Fruit fly (Drosophila melanogaster) whole organism, embryonic: ENCODE data around the gene CG31249.

Source experiments
- Antp ChIP-seq: fragments of 200-800 bp; sonication (Bioruptor generic); optimal IDR thresholded peaks from 3 replicates; lab custom pipeline; 2016; ENCODE audit warnings: missing biosample characterization, missing genetic modification characterization
- CG10543 ChIP-seq: fragments of 200-800 bp; sonication (Bioruptor generic); optimal IDR thresholded peaks from 3 replicates; lab custom pipeline; 2017; ENCODE audit warnings: missing biosample characterization, mild to moderate bottlenecking, missing genetic modification characterization, moderate library complexity
- CG11456 ChIP-seq: fragments of 200-800 bp; sonication (Bioruptor generic); IDR thresholded peaks from 3 replicates; pipeline ENCODE4 v1.3.6; 2022; ENCODE audit warnings: missing biosample characterization, missing genetic modification characterization
- CG12155 ChIP-seq: fragments of 200-800 bp; sonication (Bioruptor generic); optimal IDR thresholded peaks from 3 replicates; lab custom pipeline; 2016; ENCODE audit warnings: missing biosample characterization, missing genetic modification characterization
- CG12391 ChIP-seq: fragments of 200-800 bp; sonication (Bioruptor generic); optimal IDR thresholded peaks from 3 replicates; lab custom pipeline; 2018; ENCODE audit warnings: missing biosample characterization, mild to moderate bottlenecking, missing genetic modification characterization, moderate library complexity
- CG12659 ChIP-seq: fragments of 200-800 bp; sonication (Bioruptor generic); optimal IDR thresholded peaks from 3 replicates; lab custom pipeline; 2017; ENCODE audit warnings: mild to moderate bottlenecking, missing biosample characterization, missing genetic modification reagents, missing genetic modification characterization
- CG16815 ChIP-seq: fragments of 200-800 bp; sonication (Bioruptor generic); optimal IDR thresholded peaks from 3 replicates; lab custom pipeline; 2017; ENCODE audit warnings: missing biosample characterization, mild to moderate bottlenecking, missing genetic modification characterization
- CG17361 ChIP-seq: fragments of 200-800 bp; sonication (Bioruptor generic); IDR thresholded peaks from 3 replicates; pipeline ENCODE4 v1.3.6; 2022; ENCODE audit warnings: missing biosample characterization, missing genetic modification characterization
- CG17829 ChIP-seq: fragments of 200-800 bp; optimal IDR thresholded peaks from 2 replicates; lab custom pipeline; 2019; ENCODE audit warnings: missing biosample characterization, mild to moderate bottlenecking, missing genetic modification characterization, moderate library complexity
- CG18262 ChIP-seq: fragments of 200-800 bp; optimal IDR thresholded peaks from 3 replicates; lab custom pipeline; 2019; ENCODE audit warnings: missing biosample characterization, mild to moderate bottlenecking, missing genetic modification characterization, moderate library complexity
- CG18599 ChIP-seq: fragments of 200-800 bp; sonication (Bioruptor generic); optimal IDR thresholded peaks from 3 replicates; lab custom pipeline; 2017; ENCODE audit warnings: missing biosample characterization, missing genetic modification characterization, mild to moderate bottlenecking, moderate library complexity, missing genetic modification reagents
- CG2120 ChIP-seq: fragments of 200-800 bp; sonication (Bioruptor generic); optimal IDR thresholded peaks from 3 replicates; lab custom pipeline; 2016; ENCODE audit warnings: missing biosample characterization, missing genetic modification characterization
- CG2712 ChIP-seq: fragments of 200-800 bp; optimal IDR thresholded peaks from 3 replicates; lab custom pipeline; 2019; ENCODE audit warnings: missing biosample characterization, mild to moderate bottlenecking, missing genetic modification characterization, moderate library complexity
- CG2875 ChIP-seq: fragments of 200-800 bp; sonication (Bioruptor generic); optimal IDR thresholded peaks from 2 replicates; lab custom pipeline; 2017; ENCODE audit warnings: missing biosample characterization, mild to moderate bottlenecking, missing genetic modification characterization, missing genetic modification reagents
- CG7839 ChIP-seq: fragments of 200-800 bp; sonication (Bioruptor generic); optimal IDR thresholded peaks from 3 replicates; lab custom pipeline; 2018; ENCODE audit warnings: missing biosample characterization, mild to moderate bottlenecking, missing genetic modification characterization, moderate library complexity
- CG9727 ChIP-seq: fragments of 200-800 bp; sonication (Bioruptor generic); optimal IDR thresholded peaks from 3 replicates; lab custom pipeline; 2017; ENCODE audit warnings: missing biosample characterization, mild to moderate bottlenecking, missing genetic modification characterization
- D19B ChIP-seq: fragments of 200-800 bp; sonication (Bioruptor generic); optimal IDR thresholded peaks from 2 replicates; lab custom pipeline; 2017; ENCODE audit warnings: missing biosample characterization, mild to moderate bottlenecking, missing genetic modification characterization
- Hr51 ChIP-seq, 2 experiments: fragments of 200-800 bp; sonication (Bioruptor generic); optimal IDR thresholded peaks; 2 replicates in 1 of 2; 3 replicates in 1 of 2; lab custom pipeline; 2016 to 2018; ENCODE audit warnings: missing biosample characterization in 2 of 2, missing genetic modification characterization in 2 of 2, mild to moderate bottlenecking in 1 of 2, moderate library complexity in 1 of 2
- Med ChIP-seq: fragments of 200-800 bp; sonication (Bioruptor generic); peaks from one replicate; lab custom pipeline; 2016; ENCODE audit warnings: missing biosample characterization, missing genetic modification characterization, mild to moderate bottlenecking, inconsistent platforms, moderate library complexity
- Meics ChIP-seq: fragments of 200-800 bp; sonication (Bioruptor generic); optimal IDR thresholded peaks from 2 replicates; lab custom pipeline; 2017; ENCODE audit warnings: missing biosample characterization, mild to moderate bottlenecking, missing genetic modification characterization
- NFAT ChIP-seq: fragments of 200-800 bp; sonication (Bioruptor generic); IDR thresholded peaks from 2 replicates; pipeline ENCODE4 v1.3.6; 2022; ENCODE audit warnings: missing biosample characterization, missing genetic modification characterization
- Xbp1 ChIP-seq: fragments of 200-800 bp; sonication (Bioruptor generic); optimal IDR thresholded peaks from 3 replicates; lab custom pipeline; 2016; ENCODE audit warnings: missing biosample characterization, mild to moderate bottlenecking, missing genetic modification characterization
- bsh ChIP-seq, 2 experiments: fragments of 200-800 bp; sonication (Bioruptor generic); optimal IDR thresholded peaks; 2 replicates each; lab custom pipeline; 2017 to 2018; ENCODE audit warnings: mild to moderate bottlenecking in 2 of 2, missing biosample characterization in 2 of 2, missing genetic modification characterization in 2 of 2, moderate library complexity in 1 of 2
- corto ChIP-seq: fragments of 200-800 bp; sonication (Bioruptor generic); optimal IDR thresholded peaks from 2 replicates; lab custom pipeline; 2016; ENCODE audit warnings: missing biosample characterization, mild to moderate bottlenecking, missing genetic modification characterization, moderate library complexity
- dmrt11E ChIP-seq: fragments of 200-800 bp; sonication (Bioruptor generic); optimal IDR thresholded peaks from 3 replicates; lab custom pipeline; 2018; ENCODE audit warnings: missing biosample characterization, mild to moderate bottlenecking, missing genetic modification characterization, moderate library complexity
- ind ChIP-seq: fragments of 200-800 bp; sonication (Bioruptor generic); optimal IDR thresholded peaks from 3 replicates; lab custom pipeline; 2016; ENCODE audit warnings: missing biosample characterization, missing genetic modification characterization
- lola ChIP-seq, 3 experiments: fragments of >200 bp in 2 of 3; fragments of 200-800 bp in 1 of 3; sonication (Bioruptor generic) in 1 of 3; optimal IDR thresholded peaks; 2 replicates each; lab custom pipeline; 2017 to 2019; ENCODE audit warnings: missing biosample characterization in 3 of 3, missing genetic modification characterization in 3 of 3, mild to moderate bottlenecking in 1 of 3, moderate library complexity in 1 of 3
- nmo ChIP-seq: fragments of 200-800 bp; sonication (Bioruptor generic); optimal IDR thresholded peaks from 2 replicates; lab custom pipeline; 2018; ENCODE audit warnings: missing biosample characterization, mild to moderate bottlenecking, missing genetic modification characterization, moderate library complexity
- nom ChIP-seq: fragments of 200-800 bp; sonication (Bioruptor generic); optimal IDR thresholded peaks from 2 replicates; lab custom pipeline; 2017; ENCODE audit warnings: missing biosample characterization, missing genetic modification characterization, mild to moderate bottlenecking, moderate library complexity, missing genetic modification reagents
- p53 ChIP-seq: fragments of 200-800 bp; sonication (Bioruptor generic); optimal IDR thresholded peaks from 2 replicates; lab custom pipeline; 2016; ENCODE audit warnings: missing biosample characterization, missing genetic modification characterization
- phol ChIP-seq: fragments of 200-800 bp; sonication (Bioruptor generic); optimal IDR thresholded peaks from 3 replicates; lab custom pipeline; 2018; ENCODE audit warnings: missing biosample characterization, mild to moderate bottlenecking, missing genetic modification characterization, moderate library complexity
- pita ChIP-seq: fragments of 200-800 bp; sonication (Bioruptor generic); optimal IDR thresholded peaks from 2 replicates; lab custom pipeline; 2017; ENCODE audit warnings: missing biosample characterization, mild to moderate bottlenecking, missing genetic modification characterization
- row ChIP-seq: fragments of 200-800 bp; sonication (Bioruptor generic); IDR thresholded peaks from 3 replicates; pipeline ENCODE4 v1.3.6; 2022; ENCODE audit warnings: missing biosample characterization, missing genetic modification characterization
- sd ChIP-seq: fragments of 200-800 bp; sonication (Bioruptor generic); optimal IDR thresholded peaks from 3 replicates; lab custom pipeline; 2018; ENCODE audit warnings: missing biosample characterization, mild to moderate bottlenecking, missing genetic modification characterization, moderate library complexity
- sob ChIP-seq: fragments of 200-800 bp; sonication (Bioruptor generic); IDR thresholded peaks from 2 replicates; pipeline ENCODE4 v1.3.6; 2022; ENCODE audit warnings: missing biosample characterization, missing genetic modification characterization
- zfh2 ChIP-seq: fragments of 200-800 bp; sonication (Bioruptor generic); optimal IDR thresholded peaks from 2 replicates; lab custom pipeline; 2016; ENCODE audit warnings: missing biosample characterization, missing genetic modification characterization

The CG31249 gene

DNA sequence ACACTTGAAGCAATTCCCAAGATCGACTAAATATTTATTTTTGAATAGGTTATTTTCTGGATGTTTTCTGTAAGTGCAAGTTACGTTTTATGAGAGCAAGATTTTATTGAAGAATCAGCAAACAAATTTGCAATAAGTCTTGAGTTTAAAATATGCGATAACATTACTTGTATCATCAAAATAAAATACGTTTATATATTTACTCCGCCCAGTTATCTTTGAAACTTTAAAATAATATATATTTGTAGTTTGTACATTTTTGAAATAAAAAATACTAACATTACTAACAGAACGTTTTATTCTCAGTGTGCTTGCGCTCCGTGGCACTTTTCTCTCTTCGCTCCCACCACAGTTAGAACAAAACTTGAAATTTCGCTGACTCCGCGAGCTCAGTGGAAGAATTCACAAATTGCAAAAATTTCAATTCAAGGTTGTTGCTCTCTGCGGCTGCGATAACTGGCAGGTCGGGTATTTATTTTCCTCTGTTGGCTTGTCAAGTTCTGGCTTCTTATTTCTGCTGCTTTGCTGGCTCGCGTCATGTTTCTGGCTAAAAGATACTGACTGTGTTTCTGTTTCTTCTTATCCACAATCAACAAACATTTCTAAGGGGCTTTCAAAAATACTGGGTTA is 7.4 kb downstream of the CG31249 start (continued):
- TF ChIP-seq CG9727 (GFP tag; lab: Kevin White, UChicago) (peak; percentile 35), nmo (peak; percentile 23), pita (GFP tag; lab: Kevin White, UChicago) (no peak), Med (GFP tag; lab: Kevin White, UChicago) (peak; percentile 72), CG17829 (tag; lab: Kevin White, UChicago) (peak; percentile 5), sd (tag; lab: Kevin White, UChicago) (no peak), D19B (GFP tag; lab: Kevin White, UChicago) (no peak), phol (tag; lab: Kevin White, UChicago) (peak; percentile 11), Hr51 (GFP tag; optimal IDR thresholded peaks at IDR 0.05; lab: Kevin White, UChicago) (no peak), CG18262 (tag; lab: Kevin White, UChicago) (peak; percentile 30), CG2875 (GFP tag; lab: Kevin White, UChicago) (no peak), ind (GFP tag; lab: Kevin White, UChicago) (peak; percentile 18), CG7839 (tag; lab: Kevin White, UChicago) (peak; percentile 8), CG17361 (GFP tag; lab: Robert Waterston, UW) (no peak), p53 (no peak), Xbp1 (GFP tag; lab: Kevin White, UChicago) (peak; percentile 24), CG2712 (tag; lab: Kevin White, UChicago) (peak; percentile 49), Meics (GFP tag; lab: Kevin White, UChicago) (peak; percentile 4), CG16815 (GFP tag; lab: Kevin White, UChicago) (peak; percentile 25), zfh2 (GFP tag; lab: Kevin White, UChicago) (peak; percentile 23), CG2120 (GFP tag; lab: Kevin White, UChicago) (peak; percentile 37), CG12391 (tag; lab: Kevin White, UChicago) (peak; percentile 41), CG11456 (GFP tag; lab: Robert Waterston, UW) (no peak), sob (GFP tag; lab: Robert Waterston, UW) (0 out of 2 replicates have a peak, but pooled peaks have one; percentile 13), row (0 out of 3 replicates have a peak, but pooled peaks have one; percentile 20), Antp (GFP tag; lab: Kevin White, UChicago) (no peak), CG18599 (GFP tag; lab: Kevin White, UChicago) (peak; percentile 50), CG12659 (GFP tag; lab: Kevin White, UChicago) (peak; percentile 0), dmrt11E (tag; lab: Kevin White, UChicago) (peak; percentile 3), NFAT (GFP tag; lab: Robert Waterston, UW) (no peak), lola (GFP tag; optimal IDR thresholded peaks at IDR 0.05; lab: Kevin White, UChicago) (peak in 1 of 3 experiments; percentile 2), CG12155 (GFP tag; lab: Kevin White, UChicago) (peak; percentile 10), corto (GFP tag; lab: Kevin White, UChicago) (peak; percentile 84), CG10543 (GFP tag; lab: Kevin White, UChicago) (no peak), nom (GFP tag; lab: Kevin White, UChicago) (peak; percentile 54), bsh (GFP tag; optimal IDR thresholded peaks at IDR 0.05; lab: Kevin White, UChicago) (peak; percentile 24 to 85)
